Worm (Caenorhabditis elegans): ENCODE measurements around the gene F42F12.3.

Gene F42F12.3

ce11 chrX:12337846-12338490, 12.4 kb upstream of the F42F12.3 start, which contains the start of gene srd-44:
Gene srd-44 (plus strand): TSS chrX:12338440.
- TF ChIP-seq drap-1 (GFP tag; optimal IDR thresholded peaks at IDR 0.05): no peak
- TF ChIP-seq ceh-83 (GFP tag; optimal IDR thresholded peaks at IDR 0.05): peak; percentile 72
- peak; percentile 49 for TF ChIP-seq M03D4.4 (tag; optimal IDR thresholded peaks at IDR 0.05)
- TF ChIP-seq unc-62 (GFP tag; optimal IDR thresholded peaks at IDR 0.05): no peak
- TF ChIP-seq sem-2 (GFP tag; optimal IDR thresholded peaks at IDR 0.05): peak; percentile 58
- TF ChIP-seq lin-13 (tag; optimal IDR thresholded peaks at IDR 0.05): no peak
- TF ChIP-seq ham-2 (GFP tag; optimal IDR thresholded peaks at IDR 0.05): no peak
- TF ChIP-seq cnd-1 (tag; optimal IDR thresholded peaks at IDR 0.05): peak; percentile 26
- no peak for TF ChIP-seq snpc-4 (tag; optimal IDR thresholded peaks at IDR 0.05)

- TF ChIP-seq nhr-76 (tag; optimal IDR thresholded peaks at IDR 0.05) (no peak), mep-1 (tag; optimal IDR thresholded peaks at IDR 0.05) (no peak)
Observed at ce11 chrX:12341338-12341737, 9.0 kb upstream of the F42F12.3 start, which contains the start of gene zig-2. Gene zig-2 (minus strand): TSS chrX:12341438.

ce11 chrX:12343279-12343678, 7.1 kb upstream of the F42F12.3 start, which contains the start of the genes nspc-9 and nspc-10:
Gene nspc-9 (minus strand): TSS chrX:12343379.
Gene nspc-10 (plus strand): TSS chrX:12343609.
- no peak for TF ChIP-seq zip-8 (tag; optimal IDR thresholded peaks at IDR 0.05)
- no peak for TF ChIP-seq unc-39 (tag; optimal IDR thresholded peaks at IDR 0.05)
- TF ChIP-seq lsy-2 (tag; optimal IDR thresholded peaks at IDR 0.05): no peak
- no peak for TF ChIP-seq mab-5 (tag; optimal IDR thresholded peaks at IDR 0.05)
- no peak for TF ChIP-seq ham-2 (GFP tag; optimal IDR thresholded peaks at IDR 0.05)
- TF ChIP-seq lin-32 (GFP tag; optimal IDR thresholded peaks at IDR 0.05): no peak

- TF ChIP-seq ceh-39 (tag; optimal IDR thresholded peaks at IDR 0.05) (no peak), snpc-4 (tag; optimal IDR thresholded peaks at IDR 0.05) (no peak), unc-39 (tag; optimal IDR thresholded peaks at IDR 0.05) (no peak), elt-3 (tag; optimal IDR thresholded peaks at IDR 0.05) (no peak), ham-2 (GFP tag; optimal IDR thresholded peaks at IDR 0.05) (no peak), unc-62 (GFP tag; optimal IDR thresholded peaks at IDR 0.05) (no peak), nhr-2 (tag; optimal IDR thresholded peaks at IDR 0.05) (no peak), ceh-43 (GFP tag; optimal IDR thresholded peaks at IDR 0.05) (no peak), pha-4 (tag; optimal IDR thresholded peaks at IDR 0.05) (no peak), sem-2 (GFP tag; optimal IDR thresholded peaks at IDR 0.05) (no peak), lin-13 (tag; optimal IDR thresholded peaks at IDR 0.05) (no peak), ceh-83 (GFP tag; optimal IDR thresholded peaks at IDR 0.05) (no peak), blmp-1 (tag; optimal IDR thresholded peaks at IDR 0.05) (no peak), tbx-8 (GFP tag; optimal IDR thresholded peaks at IDR 0.05) (no peak), elt-1 (tag; optimal IDR thresholded peaks at IDR 0.05; ENCODE audit: borderline replicate concordance, insufficient read depth) (no peak), nhr-76 (tag; optimal IDR thresholded peaks at IDR 0.05) (no peak), unc-120 (tag; optimal IDR thresholded peaks at IDR 0.05; ENCODE audit: poor library complexity, severe bottlenecking) (no peak)
Observed at ce11 chrX:12346729-12347128, 3.6 kb upstream of the F42F12.3 start, which contains the start of gene F42F12.11. Gene F42F12.11 (plus strand): TSS chrX:12347029.

ce11 chrX:12347822-12348221, 2.6 kb upstream of the F42F12.3 start:
- TF ChIP-seq unc-120 (tag; optimal IDR thresholded peaks at IDR 0.05; ENCODE audit: poor library complexity, severe bottlenecking): peak; percentile 23
- TF ChIP-seq M03D4.4 (tag; optimal IDR thresholded peaks at IDR 0.05): peak; percentile 39
- TF ChIP-seq elt-3 (tag; optimal IDR thresholded peaks at IDR 0.05): no peak
- peak; percentile 13 for TF ChIP-seq drap-1 (GFP tag; optimal IDR thresholded peaks at IDR 0.05)
- no peak for TF ChIP-seq unc-39 (tag; optimal IDR thresholded peaks at IDR 0.05)

- TF ChIP-seq ham-2 (GFP tag; optimal IDR thresholded peaks at IDR 0.05): no peak
- no peak for TF ChIP-seq pha-4 (tag; optimal IDR thresholded peaks at IDR 0.05)
- no peak for TF ChIP-seq drap-1 (GFP tag; optimal IDR thresholded peaks at IDR 0.05)
- no peak for TF ChIP-seq sptf-1 (tag; optimal IDR thresholded peaks at IDR 0.05)
- TF ChIP-seq mls-2 (tag; optimal IDR thresholded peaks at IDR 0.05): no peak
- TF ChIP-seq bed-3 (GFP tag; optimal IDR thresholded peaks at IDR 0.05): no peak
- TF ChIP-seq zip-8 (tag; optimal IDR thresholded peaks at IDR 0.05): no peak
- TF ChIP-seq mab-5 (tag; optimal IDR thresholded peaks at IDR 0.05): no peak
- no peak for TF ChIP-seq unc-120 (tag; optimal IDR thresholded peaks at IDR 0.05; ENCODE audit: poor library complexity, severe bottlenecking)
- no peak for TF ChIP-seq tbx-8 (GFP tag; optimal IDR thresholded peaks at IDR 0.05)
- no peak for TF ChIP-seq unc-62 (GFP tag; optimal IDR thresholded peaks at IDR 0.05)
- TF ChIP-seq hlh-1 (tag; optimal IDR thresholded peaks at IDR 0.05): no peak
- TF ChIP-seq nhr-237 (tag; optimal IDR thresholded peaks at IDR 0.05): no peak
- no peak for TF ChIP-seq ceh-83 (GFP tag; optimal IDR thresholded peaks at IDR 0.05)
- no peak for TF ChIP-seq blmp-1 (tag; optimal IDR thresholded peaks at IDR 0.05)
- TF ChIP-seq cnd-1 (tag; optimal IDR thresholded peaks at IDR 0.05): no peak
Observed at ce11 chrX:12348329-12348728, 2.0 kb upstream of the F42F12.3 start, which contains the start of gene F42F12.14. Gene F42F12.14 (plus strand): TSS chrX:12348629.
